Worm (Caenorhabditis elegans): ENCODE measurements around the gene tba-4.

DNA sequence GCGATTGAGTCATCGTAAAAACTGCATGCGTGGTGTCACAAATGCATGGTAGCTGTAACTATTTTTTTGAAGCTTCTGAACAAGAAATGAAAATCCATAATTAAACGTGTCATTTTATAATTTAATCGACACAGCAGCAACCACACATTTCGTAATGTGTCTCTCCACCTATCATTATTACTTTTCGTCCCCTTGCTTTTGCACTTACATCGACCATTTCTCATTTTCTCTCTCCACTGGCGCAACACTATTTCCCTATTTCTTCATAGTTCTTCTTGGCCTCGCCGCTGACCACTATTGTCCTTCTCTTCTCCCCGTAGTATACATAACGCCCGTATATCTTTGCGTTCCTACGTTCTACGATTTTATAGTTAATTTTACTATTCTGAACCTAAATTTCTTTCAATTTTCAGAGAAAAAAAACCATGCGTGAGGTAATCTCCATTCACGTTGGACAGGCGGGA lies at the start of gene tba-4:
- no peak for TF ChIP-seq ztf-23 (GFP tag; IDR thresholded peaks at IDR 0.05)
- no peak for TF ChIP-seq T22C8.4 (GFP tag; IDR thresholded peaks at IDR 0.05)

All from whole organism, midembryonic.